Fruit fly (Drosophila melanogaster) whole organism, embryonic: ENCODE measurements around the gene CG17139.

Experiments used
- Ada2b ChIP-seq: fragments of 200-800 bp; sonication (Bioruptor generic); IDR thresholded peaks from 2 replicates; pipeline ENCODE4 v1.3.6; 2022; ENCODE audit warnings: missing biosample characterization, missing genetic modification characterization
- BtbVII ChIP-seq: fragments of 200-800 bp; sonication (Bioruptor generic); optimal IDR thresholded peaks from 3 replicates; lab custom pipeline; 2017; ENCODE audit warnings: missing biosample characterization, mild to moderate bottlenecking, missing genetic modification characterization
- CG11093 ChIP-seq: fragments of 200-800 bp; sonication (Bioruptor generic); IDR thresholded peaks from 3 replicates; pipeline ENCODE4 v1.3.6; 2022; ENCODE audit warnings: missing biosample characterization, missing genetic modification characterization
- CG11398 ChIP-seq: fragments of 200-800 bp; sonication (Bioruptor generic); optimal IDR thresholded peaks from 2 replicates; lab custom pipeline; 2016; ENCODE audit warnings: missing biosample characterization, missing genetic modification characterization
- CG11695 ChIP-seq: fragments of 200-800 bp; sonication (Bioruptor generic); IDR thresholded peaks from 3 replicates; pipeline ENCODE4 v1.3.6; 2022; ENCODE audit warnings: missing biosample characterization, missing genetic modification characterization
- CG12155 ChIP-seq: fragments of 200-800 bp; sonication (Bioruptor generic); optimal IDR thresholded peaks from 3 replicates; lab custom pipeline; 2016; ENCODE audit warnings: missing biosample characterization, missing genetic modification characterization
- CG12391 ChIP-seq: fragments of 200-800 bp; sonication (Bioruptor generic); optimal IDR thresholded peaks from 3 replicates; lab custom pipeline; 2018; ENCODE audit warnings: missing biosample characterization, mild to moderate bottlenecking, missing genetic modification characterization, moderate library complexity
- CG13775 ChIP-seq: fragments of 200-800 bp; sonication (Bioruptor generic); optimal IDR thresholded peaks from 3 replicates; lab custom pipeline; 2017; ENCODE audit warnings: missing biosample characterization, mild to moderate bottlenecking, missing genetic modification characterization
- CG15696 ChIP-seq: fragments of 200-800 bp; sonication (Bioruptor generic); optimal IDR thresholded peaks from 2 replicates; lab custom pipeline; 2019; ENCODE audit warnings: missing biosample characterization, mild to moderate bottlenecking, missing genetic modification characterization, moderate library complexity
- CG17361 ChIP-seq: fragments of 200-800 bp; sonication (Bioruptor generic); IDR thresholded peaks from 3 replicates; pipeline ENCODE4 v1.3.6; 2022; ENCODE audit warnings: missing biosample characterization, missing genetic modification characterization
- CG18011 ChIP-seq: fragments of 200-800 bp; sonication (Bioruptor generic); optimal IDR thresholded peaks from 2 replicates; lab custom pipeline; 2017; ENCODE audit warnings: missing biosample characterization, missing genetic modification characterization, mild to moderate bottlenecking, moderate library complexity, missing genotype
- CG18599 ChIP-seq: fragments of 200-800 bp; sonication (Bioruptor generic); optimal IDR thresholded peaks from 3 replicates; lab custom pipeline; 2017; ENCODE audit warnings: missing biosample characterization, missing genetic modification characterization, mild to moderate bottlenecking, moderate library complexity, missing genetic modification reagents
- CG2116 ChIP-seq: fragments of 200-800 bp; sonication (Bioruptor generic); optimal IDR thresholded peaks from 3 replicates; lab custom pipeline; 2018; ENCODE audit warnings: missing biosample characterization, mild to moderate bottlenecking, missing genetic modification characterization
- CG31388 ChIP-seq: fragments of 200-800 bp; sonication (Bioruptor generic); optimal IDR thresholded peaks from 2 replicates; lab custom pipeline; 2016; ENCODE audit warnings: missing biosample characterization, missing genetic modification characterization
- CG31441 ChIP-seq: fragments of 200-800 bp; sonication (Bioruptor generic); IDR thresholded peaks from 2 replicates; pipeline ENCODE4 v1.3.6; 2022; ENCODE audit warnings: missing biosample characterization, missing genetic modification characterization
- CG4424 ChIP-seq: fragments of 200-800 bp; sonication (Bioruptor generic); optimal IDR thresholded peaks from 3 replicates; lab custom pipeline; 2016; ENCODE audit warnings: missing biosample characterization, missing genetic modification characterization
- CG6654 ChIP-seq: fragments of 200-800 bp; sonication (Bioruptor generic); optimal IDR thresholded peaks from 2 replicates; lab custom pipeline; 2017; ENCODE audit warnings: missing biosample characterization, mild to moderate bottlenecking, missing genetic modification characterization
- CG7745 ChIP-seq: fragments of 200-800 bp; sonication (Bioruptor generic); optimal IDR thresholded peaks from 2 replicates; lab custom pipeline; 2018; ENCODE audit warnings: missing biosample characterization, mild to moderate bottlenecking, missing genetic modification characterization, moderate library complexity
- CG8924 ChIP-seq: fragments of 200-800 bp; optimal IDR thresholded peaks from 3 replicates; lab custom pipeline; 2019; ENCODE audit warnings: missing biosample characterization, mild to moderate bottlenecking, missing genetic modification characterization, moderate library complexity
- Chrac-16 ChIP-seq: fragments of 200-800 bp; sonication (Bioruptor generic); optimal IDR thresholded peaks from 3 replicates; lab custom pipeline; 2016; ENCODE audit warnings: missing biosample characterization, missing genetic modification characterization
- Deaf1 ChIP-seq: fragments of 200-800 bp; optimal IDR thresholded peaks from 3 replicates; lab custom pipeline; 2019; ENCODE audit warnings: missing biosample characterization, mild to moderate bottlenecking, missing genetic modification characterization, moderate library complexity
- Dip2 ChIP-seq: fragments of 200-800 bp; sonication (Bioruptor generic); IDR thresholded peaks from 2 replicates; pipeline ENCODE4 v1.3.6; 2022; ENCODE audit warnings: missing biosample characterization, missing genetic modification characterization
- Drgx ChIP-seq: fragments of 200-800 bp; sonication (Bioruptor generic); IDR thresholded peaks from 2 replicates; pipeline ENCODE4 v1.3.6; 2022; ENCODE audit warnings: missing biosample characterization, missing genetic modification characterization
- Hey ChIP-seq: fragments of 200-800 bp; sonication (Bioruptor generic); optimal IDR thresholded peaks from 3 replicates; lab custom pipeline; 2018; ENCODE audit warnings: missing biosample characterization, mild to moderate bottlenecking, missing genetic modification characterization
- Hr51 ChIP-seq, 2 experiments: fragments of 200-800 bp; sonication (Bioruptor generic); optimal IDR thresholded peaks; 2 replicates in 1 of 2; 3 replicates in 1 of 2; lab custom pipeline; 2016 to 2018; ENCODE audit warnings: missing biosample characterization in 2 of 2, missing genetic modification characterization in 2 of 2, mild to moderate bottlenecking in 1 of 2, moderate library complexity in 1 of 2
- Jarid2 ChIP-seq: fragments of 200-800 bp; sonication (Bioruptor generic); optimal IDR thresholded peaks from 3 replicates; lab custom pipeline; 2017; ENCODE audit warnings: mild to moderate bottlenecking, missing biosample characterization, missing genetic modification reagents, missing genetic modification characterization
- MESR4 ChIP-seq: fragments of 200-800 bp; sonication (Bioruptor generic); optimal IDR thresholded peaks from 2 replicates; lab custom pipeline; 2018; ENCODE audit warnings: missing biosample characterization, mild to moderate bottlenecking, missing genetic modification characterization, moderate library complexity
- NFAT ChIP-seq: fragments of 200-800 bp; sonication (Bioruptor generic); IDR thresholded peaks from 2 replicates; pipeline ENCODE4 v1.3.6; 2022; ENCODE audit warnings: missing biosample characterization, missing genetic modification characterization
- NfI ChIP-seq: fragments of 200-800 bp; sonication (Bioruptor generic); optimal IDR thresholded peaks from 3 replicates; lab custom pipeline; 2018; ENCODE audit warnings: missing biosample characterization, mild to moderate bottlenecking, missing genetic modification characterization, moderate library complexity
- PHDP ChIP-seq: fragments of 200-800 bp; sonication (Bioruptor generic); optimal IDR thresholded peaks from 3 replicates; lab custom pipeline; 2018; ENCODE audit warnings: missing biosample characterization, mild to moderate bottlenecking, missing genetic modification characterization, moderate library complexity
- Poxn ChIP-seq: fragments of 200-800 bp; sonication (Bioruptor generic); IDR thresholded peaks from 2 replicates; pipeline ENCODE4 v1.3.6; 2022; ENCODE audit warnings: missing biosample characterization, missing genetic modification characterization
- bowl ChIP-seq: fragments of 200-800 bp; sonication (Bioruptor generic); IDR thresholded peaks from 2 replicates; pipeline ENCODE4 v1.3.6; 2022; ENCODE audit warnings: missing biosample characterization, missing genetic modification characterization
- dmrt11E ChIP-seq: fragments of 200-800 bp; sonication (Bioruptor generic); optimal IDR thresholded peaks from 3 replicates; lab custom pipeline; 2018; ENCODE audit warnings: missing biosample characterization, mild to moderate bottlenecking, missing genetic modification characterization, moderate library complexity
- ewg ChIP-seq: fragments of 200-800 bp; sonication (Bioruptor generic); optimal IDR thresholded peaks from 3 replicates; lab custom pipeline; 2017; ENCODE audit warnings: mild to moderate bottlenecking, missing biosample characterization, missing genetic modification reagents, missing genetic modification characterization
- exex ChIP-seq: fragments of 200-800 bp; sonication (Bioruptor generic); optimal IDR thresholded peaks from 4 replicates; lab custom pipeline; 2018; ENCODE audit warnings: missing biosample characterization, mild to moderate bottlenecking, missing genetic modification characterization, moderate library complexity
- grau ChIP-seq: fragments of 200-800 bp; optimal IDR thresholded peaks from 3 replicates; lab custom pipeline; 2019; ENCODE audit warnings: missing biosample characterization, mild to moderate bottlenecking, missing genetic modification characterization, moderate library complexity
- grn ChIP-seq: fragments of 200-800 bp; sonication (Bioruptor generic); optimal IDR thresholded peaks from 3 replicates; lab custom pipeline; 2017; ENCODE audit warnings: missing biosample characterization, missing genetic modification characterization
- lola ChIP-seq, 3 experiments: fragments of >200 bp in 2 of 3; fragments of 200-800 bp in 1 of 3; sonication (Bioruptor generic) in 1 of 3; optimal IDR thresholded peaks; 2 replicates each; lab custom pipeline; 2017 to 2019; ENCODE audit warnings: missing biosample characterization in 3 of 3, missing genetic modification characterization in 3 of 3, mild to moderate bottlenecking in 1 of 3, moderate library complexity in 1 of 3
- nerfin-1 ChIP-seq: fragments of 200-800 bp; sonication (Bioruptor generic); optimal IDR thresholded peaks from 3 replicates; lab custom pipeline; 2019; ENCODE audit warnings: missing biosample characterization, mild to moderate bottlenecking, missing genetic modification characterization, moderate library complexity
- phol ChIP-seq: fragments of 200-800 bp; sonication (Bioruptor generic); optimal IDR thresholded peaks from 3 replicates; lab custom pipeline; 2018; ENCODE audit warnings: missing biosample characterization, mild to moderate bottlenecking, missing genetic modification characterization, moderate library complexity
- salm ChIP-seq: fragments of 200-800 bp; sonication (Bioruptor generic); optimal IDR thresholded peaks from 2 replicates; lab custom pipeline; 2018; ENCODE audit warnings: missing biosample characterization, mild to moderate bottlenecking, missing genetic modification characterization
- sc ChIP-seq, 3 experiments: fragments of >200 bp in 2 of 3; fragments of 200-800 bp in 1 of 3; sonication (Bioruptor generic) in 1 of 3; optimal IDR thresholded peaks; 2 replicates in 2 of 3; 3 replicates in 1 of 3; lab custom pipeline; 2017; ENCODE audit warnings: mild to moderate bottlenecking in 1 of 3, missing biosample characterization in 1 of 3, missing genetic modification characterization in 1 of 3, missing genetic modification reagents in 1 of 3
- schlank ChIP-seq: fragments of 200-800 bp; sonication (Bioruptor generic); optimal IDR thresholded peaks from 2 replicates; lab custom pipeline; 2018; ENCODE audit warnings: missing biosample characterization, mild to moderate bottlenecking, missing genetic modification characterization
- sqz ChIP-seq: fragments of 200-800 bp; sonication (Bioruptor generic); optimal IDR thresholded peaks from 3 replicates; lab custom pipeline; 2018; ENCODE audit warnings: missing biosample characterization, mild to moderate bottlenecking, missing genetic modification characterization
- ssp ChIP-seq: fragments of 200-800 bp; sonication (Bioruptor generic); IDR thresholded peaks from 2 replicates; pipeline ENCODE4 v1.3.6; 2022; ENCODE audit warnings: missing biosample characterization, missing genetic modification characterization
- trh ChIP-seq: fragments of 200-800 bp; sonication (Bioruptor generic); optimal IDR thresholded peaks from 2 replicates; lab custom pipeline; 2016; ENCODE audit warnings: missing biosample characterization, missing genetic modification characterization

The CG17139 gene

dm6 chr2L:10858064-10859047 is 12.9 kb upstream of the CG17139 start, which contains the start of the genes aurB and Stam (continued):
- TF ChIP-seq MESR4 (GFP tag; lab: Kevin White, UChicago) (peak; percentile 62), PHDP (tag; lab: Kevin White, UChicago) (peak; percentile 73), CG13775 (peak; percentile 68), CG15696 (tag; lab: Kevin White, UChicago) (peak; percentile 64), NfI (peak; percentile 63), sqz (peak; percentile 66), trh (GFP tag; lab: Kevin White, UChicago) (peak; percentile 13), sc (optimal IDR thresholded peaks at IDR 0.05; lab: Kevin White, UChicago) (no peak), sc (GFP tag; optimal IDR thresholded peaks at IDR 0.05; lab: Kevin White, UChicago) (peak; percentile 41), grn (GFP tag; lab: Kevin White, UChicago) (peak; percentile 75), CG17361 (GFP tag; lab: Robert Waterston, UW) (peak; percentile 67), Poxn (GFP tag; lab: Robert Waterston, UW) (no peak), Hr51 (GFP tag; optimal IDR thresholded peaks at IDR 0.05; lab: Kevin White, UChicago) (peak in 1 of 2 experiments; percentile 70), CG11093 (GFP tag; lab: Robert Waterston, UW) (no peak), CG18011 (no peak), CG7745 (tag; lab: Kevin White, UChicago) (no peak), Drgx (0 out of 2 replicates have a peak, but pooled peaks have one; percentile 9), CG11695 (peak; percentile 8; the same call in 1 of the 3 replicates), CG12391 (tag; lab: Kevin White, UChicago) (peak; percentile 85), CG11398 (GFP tag; lab: Kevin White, UChicago) (no peak), Ada2b (GFP tag; lab: Robert Waterston, UW) (peak; percentile 28; the same call in 1 of the 2 replicates), Dip2 (no peak), phol (tag; lab: Kevin White, UChicago) (peak; percentile 71), Chrac-16 (GFP tag; lab: Kevin White, UChicago) (peak; percentile 21), Jarid2 (GFP tag; lab: Kevin White, UChicago) (no peak), CG12155 (GFP tag; lab: Kevin White, UChicago) (peak; percentile 24), exex (tag; lab: Kevin White, UChicago) (peak; percentile 14), NFAT (peak; percentile 21; the same call in 1 of the 2 replicates), CG8924 (peak; percentile 80), CG6654 (GFP tag; lab: Kevin White, UChicago) (no peak), CG4424 (GFP tag; lab: Kevin White, UChicago) (peak; percentile 47), Hey (tag; lab: Kevin White, UChicago) (no peak), grau (tag; lab: Kevin White, UChicago) (peak; percentile 74), ssp (GFP tag; lab: Robert Waterston, UW) (0 out of 2 replicates have a peak, but pooled peaks have one; percentile 34), CG2116 (GFP tag; lab: Kevin White, UChicago) (peak; percentile 51), BtbVII (peak; percentile 51), salm (tag; lab: Kevin White, UChicago) (peak; percentile 37), dmrt11E (tag; lab: Kevin White, UChicago) (peak; percentile 76), Deaf1 (tag; lab: Kevin White, UChicago) (peak; percentile 10), CG31388 (GFP tag; lab: Kevin White, UChicago) (no peak), lola (GFP tag; optimal IDR thresholded peaks at IDR 0.05; lab: Kevin White, UChicago) (peak in 1 of 3 experiments; percentile 64), bowl (GFP tag; lab: Robert Waterston, UW) (no peak), CG18599 (GFP tag; lab: Kevin White, UChicago) (peak; percentile 59), nerfin-1 (tag; lab: Kevin White, UChicago) (peak; percentile 16), ewg (GFP tag; lab: Kevin White, UChicago) (peak; percentile 40), schlank (tag; lab: Kevin White, UChicago) (no peak), CG31441 (GFP tag; lab: Robert Waterston, UW) (peak; percentile 89)
